Worm (Caenorhabditis elegans): ENCODE data around the gene K03B4.9.

Gene K03B4.9

ce11 chrV:4700189-4700588 lies 27.8 kb upstream of the K03B4.9 start, which contains the start of gene ZC266.1:
Gene ZC266.1, minus strand, starts transcription at chrV:4700289.
- TF ChIP-seq drap-1 (GFP tag; optimal IDR thresholded peaks at IDR 0.05) = no peak
- no peak for TF ChIP-seq M03D4.4 (tag; optimal IDR thresholded peaks at IDR 0.05)
- no peak for TF ChIP-seq zip-8 (tag; optimal IDR thresholded peaks at IDR 0.05)
- TF ChIP-seq nhr-76 (tag; optimal IDR thresholded peaks at IDR 0.05) = no peak
- TF ChIP-seq elt-1 (tag; optimal IDR thresholded peaks at IDR 0.05; ENCODE audit: borderline replicate concordance, insufficient read depth) = no peak
- TF ChIP-seq elt-3 (tag; optimal IDR thresholded peaks at IDR 0.05) = no peak
- TF ChIP-seq nhr-12 (tag; optimal IDR thresholded peaks at IDR 0.05) = no peak
- TF ChIP-seq blmp-1 (tag; optimal IDR thresholded peaks at IDR 0.05) = no peak
- TF ChIP-seq sem-2 (GFP tag; optimal IDR thresholded peaks at IDR 0.05) = no peak
- TF ChIP-seq ceh-39 (tag; optimal IDR thresholded peaks at IDR 0.05) = no peak
- TF ChIP-seq nhr-2 (tag; optimal IDR thresholded peaks at IDR 0.05) = no peak
- no peak for TF ChIP-seq ceh-83 (GFP tag; optimal IDR thresholded peaks at IDR 0.05)
- TF ChIP-seq snpc-4 (tag; optimal IDR thresholded peaks at IDR 0.05) = no peak
- no peak for TF ChIP-seq flh-1 (GFP tag; optimal IDR thresholded peaks at IDR 0.05)
- TF ChIP-seq nhr-237 (tag; optimal IDR thresholded peaks at IDR 0.05) = no peak
- no peak for TF ChIP-seq ceh-43 (GFP tag; optimal IDR thresholded peaks at IDR 0.05)

DNA sequence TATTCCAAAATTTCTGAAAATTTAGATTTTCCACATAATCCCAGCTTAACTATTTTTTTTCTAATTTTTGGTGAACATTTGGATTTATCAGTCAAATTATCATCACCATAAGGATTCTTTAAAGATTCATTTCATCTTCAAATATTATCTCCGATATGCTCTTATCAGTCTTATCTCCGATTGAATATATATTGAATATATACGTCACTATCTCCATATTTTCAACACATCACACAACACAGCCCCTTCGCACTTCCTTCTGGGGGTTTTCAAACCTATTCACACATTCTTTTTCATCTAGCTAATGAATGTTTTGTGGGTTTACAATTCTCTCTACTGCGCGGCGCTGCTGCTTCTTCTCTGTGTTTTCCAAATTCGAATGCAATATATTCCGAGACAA lies 26.3 kb upstream of the K03B4.9 start:
- TF ChIP-seq cnd-1 (tag; optimal IDR thresholded peaks at IDR 0.05) (no peak), elt-1 (tag; optimal IDR thresholded peaks at IDR 0.05; ENCODE audit: borderline replicate concordance, insufficient read depth) (peak; percentile 52), flh-1 (GFP tag; optimal IDR thresholded peaks at IDR 0.05) (no peak), nhr-237 (tag; optimal IDR thresholded peaks at IDR 0.05) (no peak), lsy-2 (tag; optimal IDR thresholded peaks at IDR 0.05) (no peak), mep-1 (tag; optimal IDR thresholded peaks at IDR 0.05) (no peak), mls-2 (tag; optimal IDR thresholded peaks at IDR 0.05) (no peak), nhr-12 (tag; optimal IDR thresholded peaks at IDR 0.05) (no peak), bed-3 (GFP tag; optimal IDR thresholded peaks at IDR 0.05) (no peak), tbx-8 (GFP tag; optimal IDR thresholded peaks at IDR 0.05) (no peak), elt-3 (tag; optimal IDR thresholded peaks at IDR 0.05) (peak; percentile 82)

DNA sequence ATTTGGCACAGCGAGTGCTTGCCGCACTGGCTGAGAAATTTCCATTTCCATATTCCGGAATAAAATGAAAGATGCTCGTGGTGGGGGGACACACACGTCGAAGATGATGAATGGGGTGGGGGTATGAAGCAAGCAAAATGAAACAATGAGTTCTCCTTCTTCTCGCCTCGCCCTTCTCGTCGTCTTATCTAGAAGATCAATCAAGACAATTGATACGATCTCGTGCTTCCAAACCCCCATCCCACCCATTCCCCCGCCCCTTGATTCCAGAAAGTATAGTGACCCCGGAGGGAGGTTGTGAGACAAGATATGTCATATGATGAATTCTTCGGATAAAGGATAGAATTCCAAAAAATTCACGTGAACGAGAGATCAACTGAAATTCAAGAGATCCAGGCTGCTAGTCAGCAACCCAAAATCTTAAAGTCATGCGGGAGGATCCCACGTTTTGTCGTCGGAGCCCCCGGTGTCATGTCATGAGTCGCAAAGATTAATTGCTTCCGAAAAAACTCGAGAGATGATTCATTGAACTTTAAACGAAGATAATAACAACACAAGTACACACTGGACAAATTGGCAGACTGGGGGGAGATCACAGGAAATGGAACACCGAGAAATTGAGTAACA lies 22.2 kb upstream of the K03B4.9 start:
- TF ChIP-seq nhr-76 (tag; optimal IDR thresholded peaks at IDR 0.05) = no peak
- TF ChIP-seq elt-1 (tag; optimal IDR thresholded peaks at IDR 0.05; ENCODE audit: borderline replicate concordance, insufficient read depth) = peak; percentile 92
- no peak for TF ChIP-seq unc-120 (tag; optimal IDR thresholded peaks at IDR 0.05; ENCODE audit: poor library complexity, severe bottlenecking)
- no peak for TF ChIP-seq ces-1 (GFP tag; optimal IDR thresholded peaks at IDR 0.05)

DNA sequence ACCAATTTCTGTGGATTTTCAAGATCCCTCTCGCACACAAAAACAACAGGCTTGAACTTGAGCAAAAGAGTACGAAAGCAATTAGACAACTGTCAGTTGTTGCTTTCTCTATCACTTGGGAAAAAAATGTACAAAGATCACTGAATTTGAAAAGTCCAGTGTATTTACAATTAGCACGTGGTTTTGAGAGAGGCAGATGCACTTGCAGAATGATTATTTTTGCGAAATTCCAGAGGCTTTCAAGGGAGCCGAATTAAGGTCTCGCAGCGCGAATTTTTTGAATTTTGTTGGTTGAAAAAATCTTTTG lies 20.8 kb upstream of the K03B4.9 start:
- TF ChIP-seq hlh-1 (tag; optimal IDR thresholded peaks at IDR 0.05) = peak; percentile 43
- TF ChIP-seq sptf-1 (tag; optimal IDR thresholded peaks at IDR 0.05) = no peak

DNA sequence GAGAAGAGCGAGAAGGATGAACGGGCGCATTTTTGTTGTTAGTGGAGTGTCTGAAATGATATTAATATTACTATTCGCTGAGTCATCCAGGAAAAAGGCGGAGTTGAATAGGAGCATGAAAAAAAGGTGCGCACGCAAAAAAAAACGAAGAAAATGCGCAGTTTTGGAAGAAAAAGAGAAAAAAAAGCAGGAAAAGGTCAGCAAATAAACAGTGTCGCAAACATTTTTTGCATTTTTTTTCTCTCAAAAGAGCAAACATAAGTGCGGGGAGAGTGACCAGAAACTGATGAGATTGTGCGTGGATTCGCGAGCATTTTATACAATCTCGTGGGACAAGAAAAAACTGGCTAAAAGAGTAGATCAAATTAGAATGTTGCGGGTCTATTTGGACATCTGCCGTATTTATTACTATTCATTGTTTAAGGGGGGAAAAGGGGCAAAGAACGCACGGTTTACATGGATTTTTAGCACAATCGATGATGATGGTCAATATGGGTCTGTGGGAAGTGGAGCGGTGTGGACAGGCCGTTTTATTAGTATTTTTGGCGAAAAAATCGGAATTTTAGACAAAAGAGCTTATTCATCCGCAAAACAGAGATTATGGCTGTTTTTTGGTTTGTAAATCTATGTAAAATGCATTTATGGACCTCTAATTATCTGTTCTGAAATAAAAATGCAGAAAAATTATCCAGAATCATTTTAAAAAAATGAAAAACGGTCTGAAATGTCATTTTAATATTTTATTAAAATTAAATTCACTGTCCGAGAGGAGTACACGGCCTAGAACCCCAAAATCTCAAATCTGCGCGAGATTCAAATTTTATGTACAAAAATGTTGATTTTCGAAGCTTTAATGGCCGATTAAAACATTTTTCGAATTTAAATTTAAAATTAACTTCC lies 20.2 kb upstream of the K03B4.9 start, which contains the start of gene cpg-8:
cpg-8 (minus strand) TSS at position 51 of the 900 bp plus-strand sequence.
- TF ChIP-seq lsy-2 (tag; optimal IDR thresholded peaks at IDR 0.05) = no peak
- no peak for TF ChIP-seq ceh-83 (GFP tag; optimal IDR thresholded peaks at IDR 0.05)
- TF ChIP-seq unc-39 (tag; optimal IDR thresholded peaks at IDR 0.05) = no peak
- TF ChIP-seq cnd-1 (tag; optimal IDR thresholded peaks at IDR 0.05) = no peak
- no peak for TF ChIP-seq ceh-43 (GFP tag; optimal IDR thresholded peaks at IDR 0.05)
- no peak for TF ChIP-seq nhr-237 (tag; optimal IDR thresholded peaks at IDR 0.05)
- no peak for TF ChIP-seq sptf-1 (tag; optimal IDR thresholded peaks at IDR 0.05)
- no peak for TF ChIP-seq unc-120 (tag; optimal IDR thresholded peaks at IDR 0.05; ENCODE audit: poor library complexity, severe bottlenecking)
- TF ChIP-seq ztf-11 (tag; optimal IDR thresholded peaks at IDR 0.05) = no peak
- no peak for TF ChIP-seq drap-1 (GFP tag; optimal IDR thresholded peaks at IDR 0.05)
